Worm (Caenorhabditis elegans) whole organism, mixed stage, embryonic: ENCODE measurements around the gene Y69A2AR.47.

Experiments
- ces-1 ChIP-seq: fragments of 150-350 bp; optimal IDR thresholded peaks from 2 replicates; lab custom pipeline; 2014; ENCODE audit warnings: missing biosample characterization, missing genetic modification reagents, missing genetic modification characterization
- elt-3 ChIP-seq: fragments of 150-350 bp; optimal IDR thresholded peaks from 2 replicates; lab custom pipeline; 2014; ENCODE audit warnings: missing biosample characterization, missing genetic modification characterization
- lin-13 ChIP-seq: fragments of 150-350 bp; optimal IDR thresholded peaks from 2 replicates; lab custom pipeline; 2014; ENCODE audit warnings: missing biosample characterization, missing genetic modification characterization
- nhr-12 ChIP-seq: fragments of 150-350 bp; optimal IDR thresholded peaks from 2 replicates; lab custom pipeline; 2014; ENCODE audit warnings: missing biosample characterization, missing genetic modification characterization
- nhr-237 ChIP-seq: fragments of 150-350 bp; optimal IDR thresholded peaks from 2 replicates; lab custom pipeline; 2014; ENCODE audit warnings: missing biosample characterization, missing genetic modification characterization
- nhr-28 ChIP-seq: fragments of 150-350 bp; optimal IDR thresholded peaks from 2 replicates; lab custom pipeline; 2014; ENCODE audit warnings: missing biosample characterization, missing genetic modification characterization
- nhr-76 ChIP-seq: sonication (generic microtip); optimal IDR thresholded peaks from 2 replicates; lab custom pipeline; 2017; ENCODE audit warnings: missing biosample characterization, missing genetic modification characterization
- pha-4 ChIP-seq: fragments of 150-350 bp; optimal IDR thresholded peaks from 2 replicates; lab custom pipeline; 2018; ENCODE audit warnings: missing biosample characterization, missing genetic modification reagents, missing genetic modification characterization
- sem-2 ChIP-seq: fragments of 200-800 bp; sonication (Bioruptor generic); optimal IDR thresholded peaks from 2 replicates; lab custom pipeline; 2018; ENCODE audit warnings: mild to moderate bottlenecking, missing genetic modification characterization, missing compliant biosample characterization
- snpc-4 ChIP-seq: fragments of 150-350 bp; optimal IDR thresholded peaks from 2 replicates; lab custom pipeline; 2014; ENCODE audit warnings: missing biosample characterization, missing genetic modification characterization
- unc-62 ChIP-seq: fragments of 150-350 bp; optimal IDR thresholded peaks from 2 replicates; lab custom pipeline; 2014; ENCODE audit warnings: missing biosample characterization, missing genetic modification reagents, missing genetic modification characterization
- zip-8 ChIP-seq: fragments of 150-350 bp; optimal IDR thresholded peaks from 2 replicates; lab custom pipeline; 2014; ENCODE audit warnings: missing biosample characterization, missing genetic modification characterization
- ztf-11 ChIP-seq: fragments of 150-350 bp; optimal IDR thresholded peaks from 2 replicates; lab custom pipeline; 2014; ENCODE audit warnings: missing biosample characterization, missing genetic modification characterization

ce11 chrIV:2552276-2552675 lies 45.2 kb upstream of the Y69A2AR.47 start:
- TF ChIP-seq zip-8 (tag; lab: Kevin White, UChicago) (no peak), sem-2 (GFP tag; lab: Kevin White, UChicago) (no peak), ztf-11 (no peak), pha-4 (tag; lab: Kevin White, UChicago) (no peak), nhr-28 (tag; lab: Kevin White, UChicago) (no peak), nhr-12 (no peak), snpc-4 (tag; lab: Kevin White, UChicago) (no peak), elt-3 (tag; lab: Kevin White, UChicago) (no peak), nhr-237 (tag; lab: Kevin White, UChicago) (no peak), nhr-76 (tag; lab: Kevin White, UChicago) (no peak), ces-1 (GFP tag; lab: Kevin White, UChicago) (no peak), unc-62 (GFP tag; lab: Kevin White, UChicago) (no peak), lin-13 (no peak)
